Fruit fly (Drosophila melanogaster): ENCODE data around the gene Gagr.

dm6 chr3L:16364182-16364581, 30.2 kb upstream of the Gagr start:
- no peak for TF ChIP-seq Lim3 (GFP tag; IDR thresholded peaks at IDR 0.05)
- no peak for TF ChIP-seq Xrp1 (GFP tag; IDR thresholded peaks at IDR 0.05)
- TF ChIP-seq Stat92E (GFP tag; optimal IDR thresholded peaks at IDR 0.05): no peak
- no peak for TF ChIP-seq caup (GFP tag; optimal IDR thresholded peaks at IDR 0.05; ENCODE audit: severe bottlenecking)

Data from whole organism, embryonic.